Fruit fly (Drosophila melanogaster) Kc167 (cell line): ENCODE data around the gene CG11162.

Experiments used
- Myc ChIP-seq: fragments of >200 bp; optimal IDR thresholded peaks from 2 replicates; lab custom pipeline; 2017; ENCODE audit warnings: missing external identifiers
- Sin3A ChIP-seq: fragments of >200 bp; optimal IDR thresholded peaks from 2 replicates; lab custom pipeline; 2018; ENCODE audit warnings: missing external identifiers
- h ChIP-seq: fragments of >200 bp; optimal IDR thresholded peaks from 3 replicates; lab custom pipeline; 2018; ENCODE audit warnings: missing external identifiers
- insv ChIP-seq: fragments of >200 bp; optimal IDR thresholded peaks from 3 replicates; lab custom pipeline; 2018; ENCODE audit warnings: missing external identifiers
- psq ChIP-seq: fragments of >200 bp; optimal IDR thresholded peaks from 2 replicates; lab custom pipeline; 2017; ENCODE audit warnings: missing external identifiers
- ttk ChIP-seq: sonication (Bioruptor generic); optimal IDR thresholded peaks from 2 replicates; lab custom pipeline; 2017; ENCODE audit warnings: missing external identifiers

Gene CG11162

DNA sequence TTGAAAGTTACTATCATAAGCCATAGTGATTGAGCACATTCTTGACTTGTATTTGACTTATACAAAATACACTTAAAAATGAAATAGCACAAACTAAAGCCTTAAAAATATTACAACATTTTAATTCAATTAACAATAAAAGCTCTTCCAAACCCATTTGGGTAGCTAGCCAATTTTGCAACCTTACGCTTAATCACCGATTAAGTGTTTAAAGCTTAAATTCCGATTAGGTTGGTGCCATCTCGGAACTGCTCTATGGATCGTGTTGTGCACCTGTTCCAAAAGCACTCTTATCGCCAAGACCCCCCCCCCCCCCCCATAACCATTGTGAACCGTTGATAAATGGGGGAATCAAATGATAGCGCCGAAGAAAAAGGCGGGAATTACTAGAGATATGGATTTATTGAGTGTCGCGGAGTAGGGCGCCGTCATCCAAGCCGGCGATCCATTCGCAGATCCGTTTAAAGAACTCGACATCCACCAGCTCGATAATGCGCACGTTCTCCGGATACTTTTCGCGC, 1.3 kb downstream of the CG11162 start:
- TF ChIP-seq Myc (lab: Kevin White, UChicago) = no peak
- TF ChIP-seq h = no peak
- TF ChIP-seq Sin3A = no peak

DNA sequence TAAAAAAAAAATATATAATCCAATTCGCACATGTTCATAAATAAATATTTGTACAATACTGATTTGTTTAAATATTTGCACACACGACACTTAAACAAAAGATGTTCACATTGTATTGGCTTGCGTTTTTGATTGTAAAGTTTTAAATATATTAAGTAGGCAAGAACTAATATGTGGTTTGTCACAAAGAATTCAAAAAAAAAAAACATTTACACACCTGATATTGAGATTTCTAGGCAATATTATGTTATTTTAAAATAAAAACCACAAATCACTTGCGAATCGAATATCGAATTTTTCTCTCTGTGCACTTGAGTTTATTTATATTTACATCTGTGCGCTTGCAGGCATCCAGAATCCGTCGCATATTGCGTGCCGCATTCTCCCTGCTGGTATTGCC, 2.9 kb downstream of the CG11162 start:
- no peak for TF ChIP-seq Myc (lab: Kevin White, UChicago)
- no peak for TF ChIP-seq ttk
- no peak for TF ChIP-seq psq (lab: Kevin White, UChicago)
- no peak for TF ChIP-seq h
- TF ChIP-seq insv (lab: Kevin White, UChicago) = no peak
- no peak for TF ChIP-seq Sin3A

DNA sequence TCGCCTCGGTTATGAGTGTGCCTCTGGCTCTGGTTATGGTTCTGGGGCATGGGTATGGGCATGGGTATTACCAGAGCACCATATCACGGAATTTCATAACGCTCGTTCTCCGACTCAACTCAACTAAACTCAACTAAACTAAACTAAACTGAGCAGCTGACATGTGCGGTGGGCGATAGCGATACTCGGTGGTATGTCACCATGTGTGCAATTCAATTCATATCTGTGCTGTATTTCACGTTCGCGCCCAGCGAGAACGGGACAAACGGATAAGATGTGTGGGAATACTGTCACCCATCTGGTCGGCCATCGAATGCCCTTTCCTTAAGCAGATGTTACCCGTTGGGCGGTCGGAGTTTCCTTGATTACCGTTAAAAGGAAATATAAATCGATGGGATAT, 3.6 kb downstream of the CG11162 start, which contains the start of gene CG12177:
CG12177 (minus strand) TSS at position 239 of the 400 bp plus-strand sequence.
- no peak for TF ChIP-seq insv (lab: Kevin White, UChicago)
- TF ChIP-seq psq (lab: Kevin White, UChicago) = no peak
- TF ChIP-seq Myc (lab: Kevin White, UChicago) = no peak
- no peak for TF ChIP-seq Sin3A
- TF ChIP-seq ttk = no peak
- TF ChIP-seq h = no peak

DNA sequence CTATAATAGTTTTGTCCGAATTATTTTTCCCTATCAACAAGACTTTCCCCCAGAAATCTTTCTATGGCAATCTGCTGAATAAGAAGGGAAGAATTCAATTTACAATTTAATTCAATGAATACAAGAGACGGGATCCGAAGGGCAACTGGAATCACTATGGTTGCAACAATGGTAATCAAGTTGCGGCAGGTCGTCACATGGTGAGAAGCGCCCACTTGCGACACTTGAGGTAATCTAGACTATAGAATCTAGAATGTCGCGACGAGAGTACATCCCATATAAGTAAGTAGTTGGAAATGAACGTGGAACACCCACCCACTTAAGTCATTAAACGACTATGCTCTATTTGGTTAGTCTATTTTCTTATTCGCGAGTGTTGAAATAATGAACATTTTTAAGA, 5.2 kb downstream of the CG11162 start:
- TF ChIP-seq insv (lab: Kevin White, UChicago) (no peak), Sin3A (no peak), h (no peak)

DNA sequence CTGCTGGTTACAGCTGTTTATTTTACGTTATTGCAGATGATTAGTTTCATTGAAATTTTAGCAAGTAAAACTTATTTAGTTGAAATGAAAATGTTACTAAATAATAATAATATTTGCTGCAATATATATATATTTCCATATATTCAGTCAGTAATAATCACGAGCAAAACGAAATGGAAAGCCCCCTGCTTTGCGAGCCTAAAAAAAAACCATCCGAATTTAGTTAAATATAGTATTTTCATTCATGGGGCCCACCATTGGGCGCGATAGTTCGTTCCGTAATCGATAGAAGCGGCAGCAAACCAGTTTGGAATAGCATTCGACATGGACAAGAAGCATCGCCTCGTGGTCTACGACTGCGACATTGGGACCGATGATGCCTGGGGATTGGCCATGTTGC, 6.0 kb downstream of the CG11162 start, which contains the start of gene CG11158:
CG11158 (plus strand) TSS at position 301 of the 400 bp plus-strand sequence.
- no peak for TF ChIP-seq psq (lab: Kevin White, UChicago)
- TF ChIP-seq Sin3A = no peak
- no peak for TF ChIP-seq ttk
- TF ChIP-seq Myc (lab: Kevin White, UChicago) = no peak
- no peak for TF ChIP-seq insv (lab: Kevin White, UChicago)

DNA sequence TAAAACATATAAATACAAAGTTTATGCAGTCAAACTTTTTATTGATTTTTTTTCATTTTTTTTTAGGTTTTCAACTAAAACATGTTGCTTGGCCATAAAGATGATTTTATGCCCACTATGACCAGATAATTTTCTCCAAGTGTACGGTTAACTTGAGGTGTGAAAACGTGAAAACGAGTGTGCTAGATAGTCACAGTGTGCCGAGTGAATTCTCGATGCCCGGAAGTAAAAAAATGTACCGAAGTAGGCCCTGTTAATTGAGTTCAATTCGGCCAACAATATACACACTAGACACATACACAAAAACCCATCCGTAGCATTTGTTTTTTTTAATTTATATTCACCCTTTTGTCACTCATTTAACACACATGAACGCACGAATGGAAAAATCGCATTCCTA, 15.3 kb downstream of the CG11162 start, which contains the start of gene Nna1:
Nna1 (plus strand) TSS at position 301 of the 400 bp plus-strand sequence.
- no peak for TF ChIP-seq h

DNA sequence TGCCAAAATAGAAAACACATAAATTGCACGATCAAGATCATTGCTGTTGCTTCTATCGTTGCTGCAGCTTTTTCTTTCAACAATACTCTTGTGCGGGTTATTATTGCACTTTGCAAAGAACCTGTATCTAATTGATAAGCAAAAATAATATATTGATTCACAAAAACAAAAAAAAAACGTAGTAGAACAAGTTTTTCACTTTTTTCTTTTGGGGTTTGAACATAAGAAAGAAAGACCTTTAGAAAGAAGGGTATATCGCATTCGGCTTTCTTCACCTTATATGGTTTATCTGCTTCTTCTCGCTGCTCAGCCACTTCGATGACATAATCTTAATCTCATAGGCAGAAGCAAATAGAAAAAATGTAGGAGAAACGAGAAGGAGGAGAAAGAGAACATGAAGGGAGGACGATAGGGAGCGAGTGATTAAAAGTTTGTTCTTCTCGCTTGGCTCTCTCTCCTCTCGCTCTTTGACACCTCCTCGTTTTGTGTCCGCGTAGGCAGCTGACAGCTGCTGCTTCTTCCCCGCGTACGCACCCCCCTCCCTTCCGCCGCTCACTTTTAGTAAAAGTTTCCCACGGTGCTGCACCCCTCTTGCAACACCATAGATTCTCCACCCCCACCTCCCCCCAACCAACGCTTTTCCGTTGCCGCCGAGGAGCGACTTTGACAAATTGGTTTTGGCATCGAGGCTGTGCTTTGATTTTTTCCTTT, 22.2 kb downstream of the CG11162 start:
- TF ChIP-seq insv (lab: Kevin White, UChicago) (no peak), h (no peak), psq (lab: Kevin White, UChicago) (no peak), Myc (lab: Kevin White, UChicago) (no peak), ttk (no peak), Sin3A (no peak)

DNA sequence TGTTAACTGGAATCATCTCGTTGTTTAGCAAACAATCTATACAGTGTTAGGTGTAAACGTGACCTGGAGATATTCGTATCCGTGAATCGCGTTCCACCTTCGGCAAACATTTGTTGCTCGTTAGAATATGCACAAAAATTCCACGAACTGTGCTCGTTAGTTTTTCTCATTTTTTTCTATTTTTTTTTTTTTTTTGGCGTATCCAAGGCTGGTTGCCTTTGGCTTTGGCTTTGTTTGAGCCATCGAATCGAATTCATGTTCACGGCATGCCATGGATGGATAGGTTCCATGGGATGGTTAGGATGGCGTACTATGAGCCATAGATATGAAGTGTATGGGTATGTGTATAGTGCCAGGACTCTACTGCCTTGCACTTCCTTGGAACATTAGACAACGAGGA, 23.0 kb downstream of the CG11162 start:
- TF ChIP-seq insv (lab: Kevin White, UChicago) (no peak), psq (lab: Kevin White, UChicago) (no peak), h (no peak), Myc (lab: Kevin White, UChicago) (no peak)

DNA sequence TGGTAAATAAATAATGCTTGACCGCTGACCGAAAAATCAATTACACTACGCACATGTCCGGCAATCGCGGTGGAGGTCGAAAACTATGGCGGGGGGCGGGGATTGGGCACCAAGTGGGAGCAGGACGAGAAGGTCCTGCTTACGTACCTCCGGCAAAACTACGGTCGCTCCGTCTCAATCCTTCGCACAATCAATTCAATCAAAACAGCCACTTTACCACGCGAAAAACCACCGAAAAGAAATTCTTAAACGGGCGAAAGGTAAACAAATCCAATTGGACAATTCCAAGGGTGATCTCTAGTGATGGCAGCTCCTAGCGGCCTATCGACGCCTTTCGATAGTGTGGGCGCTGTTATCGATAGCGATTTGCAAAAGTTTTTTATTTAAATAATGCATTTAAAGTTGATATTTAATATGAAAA, 41.3 kb downstream of the CG11162 start, which contains the start of gene Nadsyn:
Nadsyn (minus strand) TSS at position 304 of the 421 bp plus-strand sequence.
- TF ChIP-seq Sin3A = no peak
- no peak for TF ChIP-seq h
- no peak for TF ChIP-seq psq (lab: Kevin White, UChicago)
- no peak for TF ChIP-seq ttk
- TF ChIP-seq Myc (lab: Kevin White, UChicago) = no peak
- no peak for TF ChIP-seq insv (lab: Kevin White, UChicago)

DNA sequence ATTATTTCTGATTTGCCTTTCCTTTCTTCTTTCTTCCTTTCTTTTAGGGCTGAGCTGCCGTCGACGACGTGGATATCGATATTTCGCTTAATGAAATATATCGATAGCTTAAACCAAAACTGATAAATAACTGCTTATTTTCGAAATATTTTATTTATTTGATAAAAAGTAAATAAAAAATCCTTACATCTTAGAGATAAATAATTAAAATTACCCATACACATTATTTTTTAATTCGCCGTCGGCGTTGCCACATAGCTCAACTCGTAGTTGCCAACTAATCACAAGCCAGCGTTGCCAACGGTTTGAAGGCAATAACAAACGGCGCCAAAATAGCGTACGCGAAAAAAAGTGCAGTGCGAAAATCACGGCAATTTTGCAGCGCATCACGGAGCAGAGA, 45.2 kb downstream of the CG11162 start, which contains the start of the genes Mrgn1 and mus101:
Mrgn1 (minus strand) TSS at position 44 of the 400 bp plus-strand sequence.
mus101 (plus strand) TSS at position 313 of the 400 bp plus-strand sequence.
- no peak for TF ChIP-seq psq (lab: Kevin White, UChicago)
- no peak for TF ChIP-seq ttk
- no peak for TF ChIP-seq insv (lab: Kevin White, UChicago)
- TF ChIP-seq Myc (lab: Kevin White, UChicago) = no peak
- TF ChIP-seq Sin3A = no peak
- no peak for TF ChIP-seq h
